Worm (Caenorhabditis elegans): Measurements from ENCODE around the gene ndab-1.

ce11 chrIII:11937911-11938310, 22.4 kb upstream of the ndab-1 start:
- TF ChIP-seq blmp-1 (tag; optimal IDR thresholded peaks at IDR 0.05), result no peak
- no peak for TF ChIP-seq elt-1 (tag; optimal IDR thresholded peaks at IDR 0.05; ENCODE audit: borderline replicate concordance, insufficient read depth)
- no peak for TF ChIP-seq lsy-2 (tag; optimal IDR thresholded peaks at IDR 0.05)
- TF ChIP-seq ceh-39 (tag; optimal IDR thresholded peaks at IDR 0.05), result no peak

All from whole organism, mixed stage, embryonic.